Worm (Caenorhabditis elegans) whole organism, L4/young adult: ENCODE data around the gene B0302.4.

Experiments used
- W03F9.2 ChIP-seq: fragments of 150-350 bp; optimal IDR thresholded peaks from 2 replicates; lab custom pipeline; 2014; ENCODE audit warnings: missing biosample characterization, missing genetic modification characterization
- dao-5 ChIP-seq: sonication (generic microtip); optimal IDR thresholded peaks from 2 replicates; lab custom pipeline; 2016; ENCODE audit warnings: missing genotype, missing genetic modification characterization, moderate library complexity, missing compliant biosample characterization
- him-1 ChIP-seq: sonication (generic microtip); optimal IDR thresholded peaks from 2 replicates; lab custom pipeline; 2016; ENCODE audit warnings: missing genotype, missing genetic modification reagents, missing genetic modification characterization, missing compliant biosample characterization

ce11 chrX:17184363-17184762 lies 7.8 kb upstream of the B0302.4 start:
- TF ChIP-seq W03F9.2 (tag; lab: Kevin White, UChicago) (peak; percentile 58), dao-5 (tag; lab: Kevin White, UChicago) (no peak), him-1 (tag; lab: Kevin White, UChicago) (no peak)
